Fruit fly (Drosophila melanogaster): Measurements from ENCODE around the gene CG10616.

DNA sequence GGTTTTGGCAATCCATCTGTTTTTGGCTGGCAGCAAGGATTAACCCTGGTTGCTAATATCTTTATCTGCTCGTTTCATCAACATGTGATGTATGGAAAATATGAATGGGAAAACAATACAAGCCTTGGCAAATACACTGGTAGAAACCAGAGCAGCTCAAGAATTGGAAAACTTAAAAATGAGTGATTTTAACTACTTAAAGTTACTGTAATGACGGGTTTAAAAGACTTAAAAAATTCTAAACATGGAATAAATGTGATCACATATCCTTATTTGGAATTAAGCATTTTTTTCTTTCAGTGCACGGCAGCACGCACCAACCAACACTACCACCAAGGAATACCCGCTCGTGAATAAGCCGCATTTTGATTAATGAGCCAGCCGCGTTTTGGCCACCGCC is 6.3 kb upstream of the CG10616 start:
- TF ChIP-seq Eip75B (GFP tag; optimal IDR thresholded peaks at IDR 0.05), result no peak
- no peak for TF ChIP-seq Blimp-1 (GFP tag; optimal IDR thresholded peaks at IDR 0.05)
- no peak for TF ChIP-seq CG8632 (GFP tag; optimal IDR thresholded peaks at IDR 0.05)
- no peak for TF ChIP-seq achi (GFP tag; optimal IDR thresholded peaks at IDR 0.05)
- TF ChIP-seq CG15336 (GFP tag; IDR thresholded peaks at IDR 0.05), result no peak
- no peak for TF ChIP-seq Hr38 (GFP tag; optimal IDR thresholded peaks at IDR 0.05)
- TF ChIP-seq CG10669 (GFP tag; optimal IDR thresholded peaks at IDR 0.05), result no peak

Data from whole organism, prepupa.